Fruit fly (Drosophila melanogaster) whole organism, embryonic: Measurements from ENCODE around the gene CG13676.
A peak's percentile ranks its signal among the peaks of the same experiment; 100 is the strongest.

Experiments used
- CG10267 ChIP-seq: fragments of 200-800 bp; sonication (Bioruptor generic); optimal IDR thresholded peaks from 2 replicates; lab custom pipeline; 2018; ENCODE audit warnings: missing biosample characterization, mild to moderate bottlenecking, missing genetic modification characterization, moderate library complexity
- CG10321 ChIP-seq: fragments of 200-800 bp; sonication (Bioruptor generic); IDR thresholded peaks from 2 replicates; pipeline ENCODE4 v1.3.6; 2022; ENCODE audit warnings: missing biosample characterization, missing genetic modification characterization
- CG10654 ChIP-seq: fragments of 200-800 bp; sonication (Bioruptor generic); optimal IDR thresholded peaks from 2 replicates; lab custom pipeline; 2016; ENCODE audit warnings: missing biosample characterization, missing genetic modification characterization
- CG12104 ChIP-seq: fragments of 200-800 bp; sonication (Bioruptor generic); optimal IDR thresholded peaks from 3 replicates; lab custom pipeline; 2016; ENCODE audit warnings: missing biosample characterization, missing genetic modification characterization
- CG12219 ChIP-seq: fragments of 200-800 bp; sonication (Bioruptor generic); optimal IDR thresholded peaks from 3 replicates; lab custom pipeline; 2018; ENCODE audit warnings: missing biosample characterization, mild to moderate bottlenecking, missing genetic modification characterization
- CG14710 ChIP-seq: fragments of 200-800 bp; sonication (Bioruptor generic); optimal IDR thresholded peaks from 3 replicates; lab custom pipeline; 2019; ENCODE audit warnings: missing biosample characterization, mild to moderate bottlenecking, missing genetic modification characterization, moderate library complexity
- CG1602 ChIP-seq: fragments of 200-800 bp; sonication (Bioruptor generic); optimal IDR thresholded peaks from 3 replicates; lab custom pipeline; 2016; ENCODE audit warnings: missing biosample characterization, missing genetic modification characterization
- CG17612 ChIP-seq: fragments of 200-800 bp; sonication (Bioruptor generic); IDR thresholded peaks from 2 replicates; pipeline ENCODE4 v1.3.6; 2022; ENCODE audit warnings: missing biosample characterization, missing genetic modification characterization
- CG1792 ChIP-seq: fragments of 200-800 bp; sonication (Bioruptor generic); optimal IDR thresholded peaks from 2 replicates; lab custom pipeline; 2016; ENCODE audit warnings: missing biosample characterization, missing genetic modification characterization
- CG2120 ChIP-seq: fragments of 200-800 bp; sonication (Bioruptor generic); optimal IDR thresholded peaks from 3 replicates; lab custom pipeline; 2016; ENCODE audit warnings: missing biosample characterization, missing genetic modification characterization
- CG31388 ChIP-seq: fragments of 200-800 bp; sonication (Bioruptor generic); optimal IDR thresholded peaks from 2 replicates; lab custom pipeline; 2016; ENCODE audit warnings: missing biosample characterization, missing genetic modification characterization
- CG7963 ChIP-seq: fragments of 200-800 bp; sonication (Bioruptor generic); IDR thresholded peaks from 3 replicates; pipeline ENCODE4 v1.3.6; 2022; ENCODE audit warnings: missing biosample characterization, missing genetic modification characterization; ENCODE audit not compliant: partially characterized antibody
- CG9215 ChIP-seq: fragments of 200-800 bp; sonication (Bioruptor generic); IDR thresholded peaks from 2 replicates; pipeline ENCODE4 v1.3.6; 2022; ENCODE audit warnings: missing biosample characterization, missing genetic modification characterization
- CG9437 ChIP-seq: fragments of 200-800 bp; sonication (Bioruptor generic); optimal IDR thresholded peaks from 2 replicates; lab custom pipeline; 2018; ENCODE audit warnings: missing biosample characterization, mild to moderate bottlenecking, missing genetic modification characterization
- Dek ChIP-seq: fragments of 200-800 bp; sonication (Bioruptor generic); optimal IDR thresholded peaks from 3 replicates; lab custom pipeline; 2019; ENCODE audit warnings: missing biosample characterization, mild to moderate bottlenecking, missing genetic modification characterization, moderate library complexity
- H2.0 ChIP-seq: fragments of 200-800 bp; sonication (Bioruptor generic); IDR thresholded peaks from 2 replicates; pipeline ENCODE4 v1.3.6; 2022; ENCODE audit warnings: missing biosample characterization, missing genetic modification characterization
- HHEX ChIP-seq: fragments of 200-800 bp; sonication (Bioruptor generic); optimal IDR thresholded peaks from 3 replicates; lab custom pipeline; 2017; ENCODE audit warnings: missing biosample characterization, mild to moderate bottlenecking, missing genetic modification characterization, missing genetic modification reagents
- NC2α ChIP-seq: fragments of 200-800 bp; sonication (Bioruptor generic); optimal IDR thresholded peaks from 2 replicates; lab custom pipeline; 2016; ENCODE audit warnings: missing biosample characterization, missing genetic modification characterization
- NC2β ChIP-seq: fragments of 200-800 bp; sonication (Bioruptor generic); optimal IDR thresholded peaks from 2 replicates; lab custom pipeline; 2016; ENCODE audit warnings: missing biosample characterization, missing genetic modification characterization
- Nf-YC ChIP-seq: fragments of 200-800 bp; optimal IDR thresholded peaks from 3 replicates; lab custom pipeline; 2019; ENCODE audit warnings: missing biosample characterization, mild to moderate bottlenecking, missing genetic modification characterization, moderate library complexity
- Trl ChIP-seq, 3 experiments: fragments of >200 bp in 2 of 3; fragments of 200-800 bp in 1 of 3; sonication (Bioruptor generic) in 1 of 3; optimal IDR thresholded peaks; 2 replicates in 1 of 3; 3 replicates in 2 of 3; lab custom pipeline; 2016 to 2017; ENCODE audit warnings: missing biosample characterization in 1 of 3, missing genetic modification characterization in 1 of 3
- Xbp1 ChIP-seq: fragments of 200-800 bp; sonication (Bioruptor generic); optimal IDR thresholded peaks from 3 replicates; lab custom pipeline; 2016; ENCODE audit warnings: missing biosample characterization, mild to moderate bottlenecking, missing genetic modification characterization
- Xrp1 ChIP-seq: fragments of 200-800 bp; sonication (Bioruptor generic); IDR thresholded peaks from 2 replicates; pipeline ENCODE4 v1.3.6; 2022; ENCODE audit warnings: missing biosample characterization, missing genetic modification characterization
- az2 ChIP-seq: fragments of 200-800 bp; sonication (Bioruptor generic); optimal IDR thresholded peaks from 3 replicates; lab custom pipeline; 2016; ENCODE audit warnings: missing biosample characterization, missing genetic modification characterization
- bab2 ChIP-seq: fragments of 200-800 bp; sonication (Bioruptor generic); optimal IDR thresholded peaks from 2 replicates; lab custom pipeline; 2016; ENCODE audit warnings: missing biosample characterization, missing genetic modification characterization
- bbx ChIP-seq: fragments of 200-800 bp; sonication (Bioruptor generic); IDR thresholded peaks from 2 replicates; pipeline ENCODE4 v1.3.6; 2022; ENCODE audit warnings: missing biosample characterization, missing genetic modification characterization; ENCODE audit not compliant: partially characterized antibody
- cato ChIP-seq: fragments of 200-800 bp; sonication (Bioruptor generic); optimal IDR thresholded peaks from 2 replicates; lab custom pipeline; 2016; ENCODE audit warnings: missing biosample characterization, missing genetic modification characterization, borderline replicate concordance
- chm ChIP-seq: fragments of 200-800 bp; sonication (Bioruptor generic); IDR thresholded peaks from 2 replicates; pipeline ENCODE4 v1.3.6; 2022; ENCODE audit warnings: missing biosample characterization, missing genetic modification characterization
- cwo ChIP-seq: fragments of 200-800 bp; sonication (Bioruptor generic); optimal IDR thresholded peaks from 3 replicates; lab custom pipeline; 2017; ENCODE audit warnings: missing biosample characterization, missing genetic modification characterization, mild to moderate bottlenecking, moderate library complexity, missing genetic modification reagents
- eyg ChIP-seq: fragments of 200-800 bp; sonication (Bioruptor generic); optimal IDR thresholded peaks from 3 replicates; lab custom pipeline; 2016; ENCODE audit warnings: missing biosample characterization, missing genetic modification characterization
- ftz-f1 ChIP-seq: fragments of 200-800 bp; sonication (Bioruptor generic); optimal IDR thresholded peaks from 2 replicates; lab custom pipeline; 2016; ENCODE audit warnings: missing biosample characterization, missing genetic modification characterization
- gcm2 ChIP-seq: fragments of 200-800 bp; sonication (Bioruptor generic); optimal IDR thresholded peaks from 2 replicates; lab custom pipeline; 2016; ENCODE audit warnings: missing biosample characterization, missing genetic modification characterization
- grau ChIP-seq: fragments of 200-800 bp; optimal IDR thresholded peaks from 3 replicates; lab custom pipeline; 2019; ENCODE audit warnings: missing biosample characterization, mild to moderate bottlenecking, missing genetic modification characterization, moderate library complexity
- gsb ChIP-seq: fragments of 200-800 bp; sonication (Bioruptor generic); IDR thresholded peaks from 2 replicates; pipeline ENCODE4 v1.3.6; 2022; ENCODE audit warnings: missing biosample characterization, missing genetic modification characterization
- kah ChIP-seq: fragments of 200-800 bp; sonication (Bioruptor generic); optimal IDR thresholded peaks from 2 replicates; lab custom pipeline; 2018; ENCODE audit warnings: missing biosample characterization, mild to moderate bottlenecking, missing genetic modification characterization
- ken ChIP-seq: fragments of 200-800 bp; sonication (Bioruptor generic); IDR thresholded peaks from 3 replicates; pipeline ENCODE4 v1.3.6; 2022; ENCODE audit warnings: missing biosample characterization, missing genetic modification characterization
- lov ChIP-seq, 2 experiments: fragments of 200-800 bp in 1 of 2; fragments of >200 bp in 1 of 2; sonication (Bioruptor generic) in 1 of 2; IDR thresholded peaks in 1 of 2; optimal IDR thresholded peaks in 1 of 2; 2 replicates in 1 of 2; 3 replicates in 1 of 2; pipeline versions ENCODE4 v1.3.6 to Lab custom; 2017 to 2022; ENCODE audit warnings: missing biosample characterization in 1 of 2, missing genetic modification characterization in 1 of 2
- org-1 ChIP-seq: fragments of 200-800 bp; sonication (Bioruptor generic); optimal IDR thresholded peaks from 2 replicates; lab custom pipeline; 2017; ENCODE audit warnings: missing biosample characterization, missing genetic modification characterization
- peb ChIP-seq: fragments of 200-800 bp; sonication (Bioruptor generic); IDR thresholded peaks from 2 replicates; pipeline ENCODE4 v1.3.6; 2022; ENCODE audit warnings: missing biosample characterization, missing genetic modification characterization
- pita ChIP-seq: fragments of 200-800 bp; sonication (Bioruptor generic); optimal IDR thresholded peaks from 2 replicates; lab custom pipeline; 2017; ENCODE audit warnings: missing biosample characterization, mild to moderate bottlenecking, missing genetic modification characterization
- ranshi ChIP-seq: fragments of 200-800 bp; sonication (Bioruptor generic); IDR thresholded peaks from 2 replicates; pipeline ENCODE4 v1.3.6; 2022; ENCODE audit warnings: missing biosample characterization, missing genetic modification characterization
- sc ChIP-seq, 3 experiments: fragments of >200 bp in 2 of 3; fragments of 200-800 bp in 1 of 3; sonication (Bioruptor generic) in 1 of 3; optimal IDR thresholded peaks; 2 replicates in 2 of 3; 3 replicates in 1 of 3; lab custom pipeline; 2017; ENCODE audit warnings: mild to moderate bottlenecking in 1 of 3, missing biosample characterization in 1 of 3, missing genetic modification characterization in 1 of 3, missing genetic modification reagents in 1 of 3
- schlank ChIP-seq: fragments of 200-800 bp; sonication (Bioruptor generic); optimal IDR thresholded peaks from 2 replicates; lab custom pipeline; 2018; ENCODE audit warnings: missing biosample characterization, mild to moderate bottlenecking, missing genetic modification characterization
- scrt ChIP-seq: fragments of 200-800 bp; sonication (Bioruptor generic); optimal IDR thresholded peaks from 2 replicates; lab custom pipeline; 2018; ENCODE audit warnings: missing biosample characterization, mild to moderate bottlenecking, missing genetic modification characterization, moderate library complexity
- slp2 ChIP-seq: fragments of 200-800 bp; sonication (Bioruptor generic); optimal IDR thresholded peaks from 2 replicates; lab custom pipeline; 2016; ENCODE audit warnings: missing biosample characterization, missing genetic modification characterization
- twi ChIP-seq: fragments of 200-800 bp; optimal IDR thresholded peaks from 2 replicates; lab custom pipeline; 2019; ENCODE audit warnings: missing biosample characterization, mild to moderate bottlenecking, missing genetic modification characterization, moderate library complexity
- zen ChIP-seq: fragments of 200-800 bp; sonication (Bioruptor generic); optimal IDR thresholded peaks from 3 replicates; lab custom pipeline; 2018; ENCODE audit warnings: missing biosample characterization, mild to moderate bottlenecking, missing genetic modification characterization, moderate library complexity

CG13676 gene

DNA sequence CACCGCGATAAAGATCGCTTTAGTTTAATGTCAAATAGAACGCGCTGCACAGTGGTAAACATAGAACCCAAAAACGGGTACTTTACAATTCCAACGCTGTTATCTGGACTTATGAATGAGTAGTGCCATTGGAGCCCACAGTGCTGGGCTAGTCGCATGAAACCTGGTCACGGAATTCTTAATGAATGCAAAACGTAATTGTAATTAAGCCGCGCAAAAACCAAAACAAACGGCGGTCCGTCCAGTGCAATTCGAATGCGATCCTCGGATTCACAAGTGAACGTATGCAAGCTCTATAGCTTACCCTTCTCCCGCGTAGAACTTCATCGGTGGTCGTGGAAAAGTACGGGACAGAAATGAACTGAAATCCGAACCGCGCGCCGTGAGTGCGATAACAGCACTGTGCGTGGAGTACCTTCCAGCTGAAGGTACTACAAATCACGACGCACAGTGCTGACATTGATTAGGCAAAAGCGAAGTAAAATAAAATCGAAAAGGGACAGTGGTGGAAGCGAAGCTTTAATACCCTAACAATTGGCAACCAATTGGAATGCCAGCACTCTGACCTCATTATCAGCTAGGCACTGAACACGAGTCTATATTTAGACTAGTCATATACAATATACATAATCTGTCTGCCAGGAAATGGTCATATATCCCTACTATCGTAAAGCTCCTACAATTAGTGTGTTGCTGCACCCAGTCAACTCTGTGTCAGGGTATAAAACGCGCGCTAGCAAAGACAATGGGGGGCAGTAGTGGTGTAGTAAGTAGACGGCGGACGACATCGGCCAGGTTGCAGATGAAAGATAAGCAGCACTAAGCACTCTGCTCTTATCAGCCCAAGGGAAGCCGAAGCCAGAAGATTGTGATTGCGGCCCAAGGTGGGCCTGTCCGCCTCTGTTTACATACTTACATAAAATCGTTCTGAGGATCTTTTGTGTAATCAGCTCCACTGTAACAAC is 33.9 kb upstream of the CG13676 start (continued):
- peak; percentile 18 for TF ChIP-seq CG12219 (GFP tag; lab: Kevin White, UChicago)
- peak; percentile 64 for TF ChIP-seq ftz-f1 (GFP tag; lab: Kevin White, UChicago)
- TF ChIP-seq ranshi (GFP tag; lab: Robert Waterston, UW), result peak; percentile 30; the same call in 1 of the 2 replicates
- no peak for TF ChIP-seq sc (optimal IDR thresholded peaks at IDR 0.05; lab: Kevin White, UChicago)
- peak; percentile 6 for TF ChIP-seq sc (GFP tag; optimal IDR thresholded peaks at IDR 0.05; lab: Kevin White, UChicago)
- TF ChIP-seq CG9215 (GFP tag; lab: Robert Waterston, UW), result peak; percentile 38
- TF ChIP-seq CG10321 (GFP tag; lab: Robert Waterston, UW), result no peak
- TF ChIP-seq CG10267 (tag; lab: Kevin White, UChicago), result peak; percentile 9
- no peak for TF ChIP-seq kah (GFP tag; lab: Kevin White, UChicago)
- no peak for TF ChIP-seq pita (GFP tag; lab: Kevin White, UChicago)
- peak; percentile 38 for TF ChIP-seq az2 (GFP tag; lab: Kevin White, UChicago)
- no peak for TF ChIP-seq org-1 (GFP tag; lab: Kevin White, UChicago)
- no peak for TF ChIP-seq CG31388 (GFP tag; lab: Kevin White, UChicago)
- peak; percentile 59 for TF ChIP-seq eyg (GFP tag; lab: Kevin White, UChicago)
- TF ChIP-seq CG10654 (GFP tag; lab: Kevin White, UChicago), result no peak
- peak; percentile 36 for TF ChIP-seq grau (tag; lab: Kevin White, UChicago)
- no peak for TF ChIP-seq gcm2 (GFP tag; lab: Kevin White, UChicago)
- peak; percentile 14; the same call in 1 of the 2 replicates for TF ChIP-seq peb (GFP tag; lab: Robert Waterston, UW)
- TF ChIP-seq zen (tag; lab: Kevin White, UChicago), result no peak
- TF ChIP-seq CG7963 (GFP tag; lab: Robert Waterston, UW), result no peak
- TF ChIP-seq Dek, result peak; percentile 17
- no peak for TF ChIP-seq H2.0 (GFP tag; lab: Robert Waterston, UW)
- TF ChIP-seq CG17612 (GFP tag; lab: Robert Waterston, UW), result no peak
- no peak for TF ChIP-seq cato (GFP tag; lab: Kevin White, UChicago)
- no peak for TF ChIP-seq ken (GFP tag; lab: Robert Waterston, UW)
- TF ChIP-seq twi, result no peak
- peak; percentile 9 for TF ChIP-seq slp2 (GFP tag; lab: Kevin White, UChicago)
- peak; percentile 74 for TF ChIP-seq CG2120 (GFP tag; lab: Kevin White, UChicago)
- TF ChIP-seq gsb (GFP tag; lab: Robert Waterston, UW), result peak; percentile 47; the same call in 1 of the 2 replicates
- TF ChIP-seq chm (GFP tag; lab: Robert Waterston, UW), result no peak
- no peak for TF ChIP-seq NC2β (GFP tag; lab: Kevin White, UChicago)
- TF ChIP-seq lov (optimal IDR thresholded peaks at IDR 0.05; lab: Kevin White, UChicago), result no peak
- no peak for TF ChIP-seq lov (GFP tag; IDR thresholded peaks at IDR 0.05; lab: Robert Waterston, UW)
- TF ChIP-seq Xbp1 (GFP tag; lab: Kevin White, UChicago), result peak; percentile 56
- peak; percentile 41; the same call in 1 of the 2 replicates for TF ChIP-seq Xrp1 (GFP tag; lab: Robert Waterston, UW)
- peak; percentile 70 for TF ChIP-seq Nf-YC
- TF ChIP-seq Trl (optimal IDR thresholded peaks at IDR 0.05; lab: Kevin White, UChicago), result no peak
- TF ChIP-seq Trl (GFP tag; optimal IDR thresholded peaks at IDR 0.05; lab: Kevin White, UChicago), result no peak
- no peak for TF ChIP-seq schlank (tag; lab: Kevin White, UChicago)
- TF ChIP-seq CG1602 (GFP tag; lab: Kevin White, UChicago), result peak; percentile 42
- peak; percentile 20 for TF ChIP-seq HHEX
- TF ChIP-seq CG9437, result no peak
- no peak for TF ChIP-seq NC2α
- TF ChIP-seq CG1792, result peak; percentile 29
- peak; percentile 19 for TF ChIP-seq scrt
- peak; percentile 79 for TF ChIP-seq cwo (GFP tag; lab: Kevin White, UChicago)
- TF ChIP-seq CG12104 (GFP tag; lab: Kevin White, UChicago), result peak; percentile 38
- no peak for TF ChIP-seq CG14710 (tag; lab: Kevin White, UChicago)
- no peak for TF ChIP-seq bbx
- peak; percentile 37 for TF ChIP-seq bab2 (GFP tag; lab: Kevin White, UChicago)
